Worm (Caenorhabditis elegans): ENCODE results near the gene C34B4.5.
A peak's percentile ranks its signal among the peaks of the same experiment; 100 is the strongest.

C34B4.5 gene

ce11 chrV:13112937-13113497 is 17.3 kb downstream of the C34B4.5 start:
- TF ChIP-seq nhr-237 (tag; optimal IDR thresholded peaks at IDR 0.05), result no peak
- TF ChIP-seq nhr-76 (tag; optimal IDR thresholded peaks at IDR 0.05), result no peak
- TF ChIP-seq pha-4 (tag; optimal IDR thresholded peaks at IDR 0.05), result no peak
- no peak for TF ChIP-seq mdl-1 (tag; optimal IDR thresholded peaks at IDR 0.05)
- TF ChIP-seq elt-1 (tag; optimal IDR thresholded peaks at IDR 0.05), result peak; percentile 9
- TF ChIP-seq fkh-2 (tag; optimal IDR thresholded peaks at IDR 0.05), result no peak
- TF ChIP-seq unc-62 (GFP tag; optimal IDR thresholded peaks at IDR 0.05), result peak; percentile 8
- TF ChIP-seq daf-12 (tag; optimal IDR thresholded peaks at IDR 0.05), result no peak

DNA sequence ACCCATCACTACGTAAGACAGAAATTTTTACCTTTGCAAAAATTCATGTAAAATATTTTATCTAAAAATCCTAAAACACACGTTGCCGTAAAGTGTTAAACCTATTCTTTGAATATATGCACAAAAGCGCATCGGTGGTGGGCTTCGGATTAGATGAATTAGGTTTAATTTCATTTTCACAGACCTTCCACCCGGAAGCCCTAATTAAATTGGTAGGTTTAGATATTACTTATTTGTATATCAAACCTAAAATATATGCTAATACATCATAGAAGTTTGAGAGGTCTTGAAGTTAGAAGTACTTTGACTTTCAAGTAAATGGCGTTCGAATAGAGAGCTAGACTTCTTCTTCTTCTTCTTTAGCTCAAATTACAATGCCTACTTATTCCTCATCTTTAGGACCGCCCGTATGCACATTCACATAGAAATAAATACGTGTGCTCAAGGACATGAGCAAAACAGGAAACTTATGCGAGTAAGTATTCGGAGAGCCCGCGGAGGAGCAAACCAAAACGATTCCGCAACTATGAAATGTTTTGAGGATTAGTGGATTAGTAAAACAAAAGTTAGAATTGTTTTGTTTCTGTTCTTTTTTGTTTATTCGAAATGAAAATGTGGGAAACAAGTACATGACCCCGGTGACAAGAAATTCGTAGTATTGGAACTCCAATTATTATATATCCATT is 18.9 kb downstream of the C34B4.5 start:
- TF ChIP-seq ceh-16 (tag; optimal IDR thresholded peaks at IDR 0.05), result no peak
- TF ChIP-seq skn-1 (tag; optimal IDR thresholded peaks at IDR 0.05), result no peak
- TF ChIP-seq ceh-82 (tag; optimal IDR thresholded peaks at IDR 0.05), result no peak
- no peak for TF ChIP-seq nfya-1 (tag; optimal IDR thresholded peaks at IDR 0.05; ENCODE audit: insufficient read depth)
- TF ChIP-seq lsy-12 (tag; optimal IDR thresholded peaks at IDR 0.05), result no peak
- no peak for TF ChIP-seq mml-1 (tag; optimal IDR thresholded peaks at IDR 0.05)
- no peak for TF ChIP-seq nhr-237 (tag; optimal IDR thresholded peaks at IDR 0.05)
- TF ChIP-seq ceh-9 (tag; optimal IDR thresholded peaks at IDR 0.05), result no peak
- TF ChIP-seq nhr-11 (tag; optimal IDR thresholded peaks at IDR 0.05), result no peak
- no peak for TF ChIP-seq nhr-43 (tag; optimal IDR thresholded peaks at IDR 0.05; ENCODE audit: poor library complexity, severe bottlenecking)
- TF ChIP-seq unc-62 (GFP tag; optimal IDR thresholded peaks at IDR 0.05), result no peak
- no peak for TF ChIP-seq daf-12 (tag; optimal IDR thresholded peaks at IDR 0.05)

DNA sequence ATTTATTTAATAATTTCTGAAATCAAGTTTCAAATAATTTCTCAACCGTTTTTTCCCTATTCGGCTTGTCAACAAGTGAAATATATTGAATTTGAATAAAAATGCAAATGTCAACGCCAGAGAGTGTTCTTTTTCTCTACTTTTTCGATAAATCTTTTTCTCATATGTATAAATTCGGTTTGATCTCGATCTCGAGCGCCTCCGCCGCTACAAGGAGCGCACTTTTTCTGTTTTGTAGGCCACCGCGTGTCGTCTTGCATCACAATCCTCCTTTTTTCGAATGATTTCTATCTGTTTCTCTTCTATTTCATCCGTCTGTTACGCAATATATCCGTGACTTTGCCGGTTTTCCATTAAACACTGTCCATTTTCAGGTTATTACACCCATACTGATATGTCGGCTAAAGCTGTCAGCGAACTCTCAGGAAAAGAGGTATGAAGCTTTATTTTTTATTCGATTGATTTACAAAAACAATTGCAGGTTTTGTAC is 20.4 kb downstream of the C34B4.5 start, which contains the start of gene acly-2:
TSS of gene acly-2 (plus strand) at position 375 of the 490 bp plus-strand sequence.
- no peak for TF ChIP-seq nhr-11 (tag; optimal IDR thresholded peaks at IDR 0.05)
- TF ChIP-seq fkh-10 (GFP tag; optimal IDR thresholded peaks at IDR 0.05), result no peak
- TF ChIP-seq nhr-23 (tag; optimal IDR thresholded peaks at IDR 0.05), result peak; percentile 24
- TF ChIP-seq ceh-28 (tag; optimal IDR thresholded peaks at IDR 0.05), result no peak
- TF ChIP-seq nhr-67 (tag; optimal IDR thresholded peaks at IDR 0.05), result no peak
- TF ChIP-seq ztf-11 (tag; optimal IDR thresholded peaks at IDR 0.05), result no peak

- TF ChIP-seq ceh-82 (tag; optimal IDR thresholded peaks at IDR 0.05), result no peak
- no peak for TF ChIP-seq nhr-28 (tag; optimal IDR thresholded peaks at IDR 0.05)
- no peak for TF ChIP-seq lin-39 (tag; optimal IDR thresholded peaks at IDR 0.05)
- no peak for TF ChIP-seq lin-15B (tag; optimal IDR thresholded peaks at IDR 0.05)
- no peak for TF ChIP-seq nhr-67 (tag; optimal IDR thresholded peaks at IDR 0.05)
Measured at ce11 chrV:13120097-13120496, 24.3 kb downstream of the C34B4.5 start, which contains the start of gene max-1. Gene max-1, minus strand, starts transcription at chrV:13120220.

- TF ChIP-seq lin-15B (tag; optimal IDR thresholded peaks at IDR 0.05), result no peak
- no peak for TF ChIP-seq aly-2 (tag; optimal IDR thresholded peaks at IDR 0.05)
- no peak for TF ChIP-seq nhr-25 (tag; optimal IDR thresholded peaks at IDR 0.05)
- TF ChIP-seq skn-1 (tag; optimal IDR thresholded peaks at IDR 0.05), result no peak
- TF ChIP-seq nhr-67 (tag; optimal IDR thresholded peaks at IDR 0.05), result no peak
- TF ChIP-seq ceh-28 (tag; optimal IDR thresholded peaks at IDR 0.05), result no peak
- TF ChIP-seq nhr-12 (tag; optimal IDR thresholded peaks at IDR 0.05), result no peak
- no peak for TF ChIP-seq elt-2 (tag; optimal IDR thresholded peaks at IDR 0.05)
- no peak for TF ChIP-seq ztf-11 (tag; optimal IDR thresholded peaks at IDR 0.05)
- no peak for TF ChIP-seq nhr-23 (tag; optimal IDR thresholded peaks at IDR 0.05)
- TF ChIP-seq fkh-10 (GFP tag; optimal IDR thresholded peaks at IDR 0.05), result no peak
- no peak for TF ChIP-seq snpc-4 (tag; optimal IDR thresholded peaks at IDR 0.05)
- no peak for TF ChIP-seq unc-39 (tag; optimal IDR thresholded peaks at IDR 0.05)
Measured at ce11 chrV:13121266-13121665, 25.5 kb downstream of the C34B4.5 start.

- TF ChIP-seq nhr-12 (tag; optimal IDR thresholded peaks at IDR 0.05), result no peak
- TF ChIP-seq tbx-2 (tag; optimal IDR thresholded peaks at IDR 0.05), result no peak
- TF ChIP-seq pqm-1 (tag; optimal IDR thresholded peaks at IDR 0.05), result no peak
- TF ChIP-seq unc-62 (GFP tag; optimal IDR thresholded peaks at IDR 0.05), result no peak
- TF ChIP-seq pha-4 (tag; optimal IDR thresholded peaks at IDR 0.05), result no peak
- no peak for TF ChIP-seq ceh-16 (tag; optimal IDR thresholded peaks at IDR 0.05)
- TF ChIP-seq lsy-12 (tag; optimal IDR thresholded peaks at IDR 0.05), result no peak
- TF ChIP-seq nhr-25 (tag; optimal IDR thresholded peaks at IDR 0.05), result peak; percentile 34
Measured at ce11 chrV:13129895-13130294, 34.1 kb downstream of the C34B4.5 start, which contains the start of gene eat-6. Gene eat-6, minus strand, starts transcription at chrV:13129995.
